Worm (Caenorhabditis elegans) whole organism, L2 larva: Measurements from ENCODE around the gene clec-153.

Source experiments
- ama-1 ChIP-seq: fragments of 150-350 bp; optimal IDR thresholded peaks from 2 replicates; lab custom pipeline; 2018; ENCODE audit warnings: inconsistent platforms
- ceh-82 ChIP-seq: fragments of 150-350 bp; optimal IDR thresholded peaks from 2 replicates; lab custom pipeline; 2014; ENCODE audit warnings: missing biosample characterization, missing genetic modification characterization
- lin-13 ChIP-seq: fragments of 150-350 bp; optimal IDR thresholded peaks from 2 replicates; lab custom pipeline; 2014; ENCODE audit warnings: missing biosample characterization, missing genetic modification reagents, missing genetic modification characterization
- nhr-10 ChIP-seq: sonication (generic microtip); optimal IDR thresholded peaks from 2 replicates; lab custom pipeline; 2017; ENCODE audit warnings: missing biosample characterization, missing genetic modification characterization
- nhr-237 ChIP-seq: fragments of 150-350 bp; optimal IDR thresholded peaks from 2 replicates; lab custom pipeline; 2014; ENCODE audit warnings: missing biosample characterization, missing genetic modification characterization

DNA sequence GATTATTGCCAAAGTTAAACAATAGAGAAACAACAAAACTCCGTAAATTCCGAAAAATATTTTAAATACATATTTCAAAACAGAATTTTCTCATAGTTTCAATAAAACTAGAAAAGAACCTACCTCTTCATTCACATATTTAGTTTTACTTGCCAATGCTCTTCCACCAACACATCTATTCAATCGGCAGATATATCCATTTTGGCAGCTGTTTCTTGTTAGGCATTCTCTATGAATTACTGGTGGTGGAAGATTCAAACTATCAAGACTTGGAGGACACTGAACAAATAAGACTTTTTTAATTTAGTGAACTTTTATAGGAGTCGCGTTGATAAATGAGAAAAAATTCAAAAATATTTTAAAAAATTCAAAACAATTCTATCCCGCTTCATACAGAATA lies 12.3 kb downstream of the clec-153 start:
- TF ChIP-seq lin-13 (GFP tag; lab: Kevin White, UChicago), result no peak
- no peak for TF ChIP-seq ceh-82
- no peak for TF ChIP-seq nhr-237 (tag; lab: Kevin White, UChicago)
- no peak for TF ChIP-seq ama-1 (lab: Kevin White, UChicago)
- no peak for TF ChIP-seq nhr-10 (tag; lab: Kevin White, UChicago)
